Fruit fly (Drosophila melanogaster): ENCODE data around the gene CG7071.

CG7071 gene

DNA sequence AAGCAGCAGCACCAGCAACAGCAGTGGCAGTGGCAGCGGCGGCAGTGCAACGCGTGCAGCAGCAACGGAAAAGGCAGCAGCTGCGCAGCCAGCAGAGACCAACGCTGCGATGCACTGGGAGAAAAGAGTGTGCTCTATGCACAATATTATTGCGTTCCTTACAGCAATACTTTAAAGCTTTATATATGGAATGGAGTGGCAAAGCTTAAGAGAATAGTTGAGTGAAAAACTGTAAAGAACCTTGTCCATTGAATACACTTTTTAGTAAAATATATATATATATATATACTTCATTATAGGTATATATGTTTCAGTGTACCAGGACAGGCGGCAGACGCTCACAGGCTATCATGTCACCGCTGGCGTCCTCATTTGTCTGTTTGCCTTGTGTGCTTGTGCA, 37.7 kb upstream of the CG7071 start:
- no peak for TF ChIP-seq Hr78 (GFP tag; optimal IDR thresholded peaks at IDR 0.05)
- no peak for TF ChIP-seq dl (GFP tag; optimal IDR thresholded peaks at IDR 0.05; ENCODE audit: insufficient read depth in 1 of 2, partially characterized antibody in 2 of 2)
- TF ChIP-seq sage (GFP tag; optimal IDR thresholded peaks at IDR 0.05): no peak
- TF ChIP-seq dmrt93B (GFP tag; optimal IDR thresholded peaks at IDR 0.05): peak; percentile 15
- TF ChIP-seq Myc (optimal IDR thresholded peaks at IDR 0.05): no peak
- no peak for TF ChIP-seq brk (GFP tag; optimal IDR thresholded peaks at IDR 0.05)
- TF ChIP-seq sv (GFP tag; optimal IDR thresholded peaks at IDR 0.05): no peak
- no peak for TF ChIP-seq tai (GFP tag; optimal IDR thresholded peaks at IDR 0.05)
- peak; percentile 22 for TF ChIP-seq Sp1 (GFP tag; optimal IDR thresholded peaks at IDR 0.05)
- no peak for TF ChIP-seq CG9705 (GFP tag; optimal IDR thresholded peaks at IDR 0.05)
- TF ChIP-seq pan (optimal IDR thresholded peaks at IDR 0.05): no peak
- no peak for TF ChIP-seq usp (GFP tag; optimal IDR thresholded peaks at IDR 0.05)
- TF ChIP-seq CG32264 (GFP tag; optimal IDR thresholded peaks at IDR 0.05): no peak
- TF ChIP-seq foxo (GFP tag; optimal IDR thresholded peaks at IDR 0.05): peak in 1 of 2 experiments; percentile 35
- TF ChIP-seq psq (GFP tag; optimal IDR thresholded peaks at IDR 0.05): peak; percentile 42
- TF ChIP-seq Rel (GFP tag; optimal IDR thresholded peaks at IDR 0.05): no peak
- TF ChIP-seq Rel (tag; optimal IDR thresholded peaks at IDR 0.05): no peak
- TF ChIP-seq fru (GFP tag; optimal IDR thresholded peaks at IDR 0.05): peak; percentile 12
- TF ChIP-seq OdsH (GFP tag; optimal IDR thresholded peaks at IDR 0.05): no peak
- peak; percentile 20 for TF ChIP-seq h (GFP tag; optimal IDR thresholded peaks at IDR 0.05)
- TF ChIP-seq Abd-B (GFP tag; optimal IDR thresholded peaks at IDR 0.05): no peak
- TF ChIP-seq Hr83 (GFP tag; optimal IDR thresholded peaks at IDR 0.05; ENCODE audit: poor library complexity, severe bottlenecking): no peak
- TF ChIP-seq ey (GFP tag; optimal IDR thresholded peaks at IDR 0.05): no peak
- no peak for TF ChIP-seq br (GFP tag; optimal IDR thresholded peaks at IDR 0.05)
- no peak for TF ChIP-seq GATAd (GFP tag; optimal IDR thresholded peaks at IDR 0.05)
- no peak for TF ChIP-seq Dif (GFP tag; optimal IDR thresholded peaks at IDR 0.05; ENCODE audit: partially characterized antibody)
- TF ChIP-seq Mio (GFP tag; optimal IDR thresholded peaks at IDR 0.05): no peak
- TF ChIP-seq N (GFP tag; optimal IDR thresholded peaks at IDR 0.05): no peak
- TF ChIP-seq jim (GFP tag; optimal IDR thresholded peaks at IDR 0.05): no peak
- TF ChIP-seq Hnf4 (GFP tag; optimal IDR thresholded peaks at IDR 0.05): no peak
- TF ChIP-seq lola (GFP tag; optimal IDR thresholded peaks at IDR 0.05): no peak
- no peak for TF ChIP-seq Vsx2 (GFP tag; optimal IDR thresholded peaks at IDR 0.05; ENCODE audit: partially characterized antibody)
- TF ChIP-seq CrebA (GFP tag; optimal IDR thresholded peaks at IDR 0.05; ENCODE audit: borderline replicate concordance): no peak
- peak; percentile 19 for TF ChIP-seq rgr (GFP tag; optimal IDR thresholded peaks at IDR 0.05)
- TF ChIP-seq HLH106 (tag; optimal IDR thresholded peaks at IDR 0.05): peak; percentile 44
- TF ChIP-seq woc (GFP tag; optimal IDR thresholded peaks at IDR 0.05): no peak
- TF ChIP-seq Dfd (GFP tag; optimal IDR thresholded peaks at IDR 0.05): no peak
- no peak for TF ChIP-seq Jra (GFP tag; optimal IDR thresholded peaks at IDR 0.05)

- TF ChIP-seq h (GFP tag; optimal IDR thresholded peaks at IDR 0.05) (peak; percentile 1), tai (GFP tag; optimal IDR thresholded peaks at IDR 0.05) (no peak), woc (GFP tag; optimal IDR thresholded peaks at IDR 0.05) (no peak), fru (GFP tag; optimal IDR thresholded peaks at IDR 0.05) (no peak), foxo (GFP tag; optimal IDR thresholded peaks at IDR 0.05) (no peak), Dfd (GFP tag; optimal IDR thresholded peaks at IDR 0.05) (no peak), Sp1 (GFP tag; optimal IDR thresholded peaks at IDR 0.05) (no peak)
These were observed 33.6 kb upstream of the CG7071 start, which contains the start of gene CG7080 for dm6 chr3R:22328665-22329350. TSS of gene CG7080 (plus strand) at chr3R:22329300.

DNA sequence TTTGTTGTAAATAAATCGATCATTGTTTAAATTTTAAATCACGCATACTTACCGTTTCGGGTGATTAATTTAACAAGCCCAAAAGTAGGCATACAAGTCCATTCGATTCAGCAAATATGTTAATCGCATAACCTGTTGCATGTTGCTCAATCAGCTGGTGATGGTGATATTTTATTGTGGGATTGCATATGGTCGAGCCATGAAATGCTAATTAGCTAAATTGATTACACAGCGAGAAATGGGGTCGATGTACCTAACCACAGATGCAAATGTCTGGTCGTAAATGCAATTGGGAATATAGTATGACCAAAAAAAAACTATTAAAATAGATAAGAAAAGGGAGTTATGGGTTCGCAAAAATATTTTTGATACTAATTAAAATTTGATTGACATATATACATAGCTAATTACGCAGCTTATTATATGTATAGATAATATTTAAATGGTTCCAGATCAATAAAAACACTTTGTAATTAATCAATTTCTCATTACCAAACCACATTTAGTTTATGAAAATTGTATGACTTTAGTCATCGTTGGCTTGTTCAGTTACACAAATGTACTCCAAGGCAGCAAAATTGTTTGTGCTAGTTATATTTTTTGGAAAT, 31.8 kb upstream of the CG7071 start, which contains the start of gene CG33721:
TSS of gene CG33721 (plus strand) at position 558 of the 608 bp plus-strand sequence.
- TF ChIP-seq br (GFP tag; optimal IDR thresholded peaks at IDR 0.05): no peak
- no peak for TF ChIP-seq Rel (GFP tag; optimal IDR thresholded peaks at IDR 0.05)
- no peak for TF ChIP-seq Rel (tag; optimal IDR thresholded peaks at IDR 0.05)
- TF ChIP-seq jim (GFP tag; optimal IDR thresholded peaks at IDR 0.05): no peak
- TF ChIP-seq HLH106 (tag; optimal IDR thresholded peaks at IDR 0.05): no peak
- no peak for TF ChIP-seq Vsx2 (GFP tag; optimal IDR thresholded peaks at IDR 0.05; ENCODE audit: partially characterized antibody)
- TF ChIP-seq Hr78 (GFP tag; optimal IDR thresholded peaks at IDR 0.05): no peak
- TF ChIP-seq foxo (GFP tag; optimal IDR thresholded peaks at IDR 0.05): no peak
- TF ChIP-seq CG9705 (GFP tag; optimal IDR thresholded peaks at IDR 0.05): no peak
- no peak for TF ChIP-seq GATAd (GFP tag; optimal IDR thresholded peaks at IDR 0.05)
